Fruit fly (Drosophila melanogaster): ENCODE results near the gene BigH1.

BigH1 gene

dm6 chr3R:14625215-14626156, 37.8 kb upstream of the BigH1 start, which contains the start of the genes put and His4r (continued):
- TF ChIP-seq salr (GFP tag; optimal IDR thresholded peaks at IDR 0.05), result no peak
- no peak for TF ChIP-seq Lpt (GFP tag; optimal IDR thresholded peaks at IDR 0.05)
- no peak for TF ChIP-seq CG34406 (GFP tag; optimal IDR thresholded peaks at IDR 0.05)
- TF ChIP-seq fd85E (GFP tag; optimal IDR thresholded peaks at IDR 0.05), result no peak
- TF ChIP-seq spab (GFP tag; optimal IDR thresholded peaks at IDR 0.05), result no peak
- peak; percentile 13 for TF ChIP-seq cyc (GFP tag; optimal IDR thresholded peaks at IDR 0.05)
- no peak for TF ChIP-seq CG11294 (GFP tag; IDR thresholded peaks at IDR 0.05)
- TF ChIP-seq fd59A (GFP tag; optimal IDR thresholded peaks at IDR 0.05), result no peak
- TF ChIP-seq achi (GFP tag; optimal IDR thresholded peaks at IDR 0.05), result no peak
- no peak for TF ChIP-seq dac (GFP tag; optimal IDR thresholded peaks at IDR 0.05)
- TF ChIP-seq Eip93F (GFP tag; optimal IDR thresholded peaks at IDR 0.05), result no peak
- 0 out of 3 replicates have a peak, but pooled peaks have one; percentile 21 for TF ChIP-seq eg (GFP tag; IDR thresholded peaks at IDR 0.05)
- no peak for TF ChIP-seq Smox (GFP tag; optimal IDR thresholded peaks at IDR 0.05)
- TF ChIP-seq acj6 (GFP tag; optimal IDR thresholded peaks at IDR 0.05), result no peak

dm6 chr3R:14626781-14627180, 36.5 kb upstream of the BigH1 start:
- TF ChIP-seq Hr4 (GFP tag; optimal IDR thresholded peaks at IDR 0.05), result no peak
- peak; percentile 51 for TF ChIP-seq svp (GFP tag)
- no peak for TF ChIP-seq fkh (GFP tag; optimal IDR thresholded peaks at IDR 0.05)
- no peak for TF ChIP-seq CG6163 (GFP tag; IDR thresholded peaks at IDR 0.05)
- no peak for TF ChIP-seq Eip75B (GFP tag; optimal IDR thresholded peaks at IDR 0.05)
- no peak for TF ChIP-seq CG8319 (GFP tag; optimal IDR thresholded peaks at IDR 0.05)

DNA sequence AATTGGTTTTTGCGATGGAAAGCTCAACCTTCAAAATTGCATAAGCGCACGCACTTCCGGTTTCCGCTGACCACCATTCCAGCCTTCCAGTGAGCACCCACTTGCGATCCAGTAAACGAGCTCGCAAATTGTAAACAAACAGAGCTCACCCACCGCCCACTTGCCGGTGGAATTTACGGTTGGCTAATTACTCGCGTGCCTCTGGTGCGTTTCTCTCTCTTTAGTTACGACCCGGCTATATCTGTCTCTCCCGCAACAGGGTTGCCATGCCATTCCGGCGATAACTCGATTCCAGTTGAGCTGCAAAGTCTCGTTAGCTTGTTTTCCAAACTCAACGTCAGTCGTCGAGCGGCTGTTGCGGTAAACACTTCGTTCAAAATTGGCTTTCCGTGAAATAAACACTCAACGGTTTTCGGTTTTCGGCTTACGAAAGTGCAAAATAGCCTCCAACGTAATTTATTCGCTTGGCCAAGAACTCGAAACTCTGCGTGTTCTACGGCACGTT, 33.1 kb upstream of the BigH1 start, which contains the start of gene Cad88C:
Gene Cad88C (plus strand): TSS at position 360 of the 505 bp plus-strand sequence.
- TF ChIP-seq CG8119 (GFP tag; IDR thresholded peaks at IDR 0.05) (no peak), CG15336 (GFP tag; IDR thresholded peaks at IDR 0.05) (0 out of 2 replicates have a peak, but pooled peaks have one; percentile 10), CG6808 (GFP tag; optimal IDR thresholded peaks at IDR 0.05) (no peak), Met (GFP tag; optimal IDR thresholded peaks at IDR 0.05) (no peak), CG6163 (GFP tag; IDR thresholded peaks at IDR 0.05) (0 out of 3 replicates have a peak, but pooled peaks have one; percentile 16), spab (GFP tag; optimal IDR thresholded peaks at IDR 0.05) (no peak), CG4318 (GFP tag; optimal IDR thresholded peaks at IDR 0.05) (no peak), CG32006 (GFP tag; optimal IDR thresholded peaks at IDR 0.05) (no peak), Lpt (GFP tag; optimal IDR thresholded peaks at IDR 0.05) (no peak), CG9139 (GFP tag; optimal IDR thresholded peaks at IDR 0.05) (no peak), salr (GFP tag; optimal IDR thresholded peaks at IDR 0.05) (no peak), pdm3 (GFP tag; optimal IDR thresholded peaks at IDR 0.05) (no peak), Ets96B (tag; optimal IDR thresholded peaks at IDR 0.05) (no peak), Hr38 (GFP tag; optimal IDR thresholded peaks at IDR 0.05) (no peak), eg (GFP tag; IDR thresholded peaks at IDR 0.05) (no peak), Sox14 (GFP tag; optimal IDR thresholded peaks at IDR 0.05) (no peak), cyc (GFP tag; optimal IDR thresholded peaks at IDR 0.05) (no peak), Blimp-1 (GFP tag; optimal IDR thresholded peaks at IDR 0.05) (no peak), ss (GFP tag; optimal IDR thresholded peaks at IDR 0.05) (peak in 1 of 2 experiments; percentile 10), Eip78C (GFP tag) (peak; percentile 60)

DNA sequence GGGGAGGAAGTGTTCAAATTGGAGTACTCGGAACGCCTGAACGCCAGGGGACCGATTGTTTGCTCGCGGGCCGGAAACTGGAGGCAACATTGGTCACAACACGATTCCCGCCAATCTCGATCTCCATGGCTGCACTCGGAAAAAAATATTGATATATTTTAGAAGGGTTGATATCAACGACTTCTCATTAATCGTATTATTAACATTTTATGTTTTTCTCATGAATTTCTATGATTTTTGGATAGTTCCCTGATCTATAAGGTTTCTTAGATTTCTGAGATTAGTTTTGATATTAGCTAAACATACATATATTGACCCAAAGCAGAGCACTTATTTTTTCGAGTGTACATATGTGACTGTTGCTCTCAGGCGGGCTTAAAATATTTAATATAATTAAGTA, 31.3 kb upstream of the BigH1 start:
- no peak for TF ChIP-seq Ets21C (GFP tag; optimal IDR thresholded peaks at IDR 0.05)
- TF ChIP-seq CG7368 (GFP tag; optimal IDR thresholded peaks at IDR 0.05), result no peak
- peak; percentile 7 for TF ChIP-seq acj6 (GFP tag; optimal IDR thresholded peaks at IDR 0.05)
- TF ChIP-seq lz (GFP tag; optimal IDR thresholded peaks at IDR 0.05), result no peak
- no peak for TF ChIP-seq CG3919 (GFP tag; optimal IDR thresholded peaks at IDR 0.05)
- no peak for TF ChIP-seq net (GFP tag; optimal IDR thresholded peaks at IDR 0.05)
- TF ChIP-seq Eip93F (GFP tag; optimal IDR thresholded peaks at IDR 0.05), result no peak
- TF ChIP-seq CG11902 (GFP tag; optimal IDR thresholded peaks at IDR 0.05), result no peak
- no peak for TF ChIP-seq CG8319 (GFP tag; optimal IDR thresholded peaks at IDR 0.05)
- no peak for TF ChIP-seq CG1621 (tag; optimal IDR thresholded peaks at IDR 0.05)
- peak; percentile 83 for TF ChIP-seq Eip78C (GFP tag)
- no peak for TF ChIP-seq topi (GFP tag; optimal IDR thresholded peaks at IDR 0.05)
- TF ChIP-seq CG6163 (GFP tag; IDR thresholded peaks at IDR 0.05), result 0 out of 3 replicates have a peak, but pooled peaks have one; percentile 34
- TF ChIP-seq CG32006 (GFP tag; optimal IDR thresholded peaks at IDR 0.05), result peak; percentile 41
- TF ChIP-seq CG6276 (GFP tag; optimal IDR thresholded peaks at IDR 0.05), result peak; percentile 9
- TF ChIP-seq CG4318 (GFP tag; optimal IDR thresholded peaks at IDR 0.05), result peak; percentile 8
- TF ChIP-seq Hr4 (GFP tag; optimal IDR thresholded peaks at IDR 0.05), result peak; percentile 33
- TF ChIP-seq CG10631 (GFP tag; optimal IDR thresholded peaks at IDR 0.05), result peak; percentile 1

Data from whole organism, prepupa.